Worm (Caenorhabditis elegans) whole organism, L2 larva: ENCODE results near the gene sri-2.

Experiments
- C34F6.9 ChIP-seq: fragments of 150-350 bp; optimal IDR thresholded peaks from 2 replicates; lab custom pipeline; 2014; ENCODE audit warnings: missing biosample characterization, missing genetic modification characterization
- F13H6.1 ChIP-seq: sonication (generic microtip); optimal IDR thresholded peaks from 2 replicates; lab custom pipeline; 2016; ENCODE audit warnings: missing genetic modification characterization, missing compliant biosample characterization
- R02D3.7 ChIP-seq: fragments of 150-350 bp; optimal IDR thresholded peaks from 2 replicates; lab custom pipeline; 2014; ENCODE audit warnings: missing biosample characterization, missing genetic modification characterization
- Y55F3AM.14 ChIP-seq: fragments of 200-800 bp; sonication (Bioruptor generic); optimal IDR thresholded peaks from 2 replicates; lab custom pipeline; 2018; ENCODE audit warnings: mild to moderate bottlenecking, missing genetic modification characterization, missing compliant biosample characterization
- aly-2 ChIP-seq: fragments of 150-350 bp; optimal IDR thresholded peaks from 2 replicates; lab custom pipeline; 2014; ENCODE audit warnings: missing biosample characterization, missing genetic modification characterization
- ama-1 ChIP-seq: fragments of 150-350 bp; optimal IDR thresholded peaks from 2 replicates; lab custom pipeline; 2018; ENCODE audit warnings: inconsistent platforms
- blmp-1 ChIP-seq: sonication (generic microtip); optimal IDR thresholded peaks from 2 replicates; lab custom pipeline; 2017; ENCODE audit warnings: missing genetic modification characterization, mild to moderate bottlenecking, missing compliant biosample characterization, antibody characterized with exemption, moderate library complexity; ENCODE audit not compliant: insufficient read depth
- ceh-16 ChIP-seq: fragments of 150-350 bp; optimal IDR thresholded peaks from 2 replicates; lab custom pipeline; 2014; ENCODE audit warnings: missing biosample characterization, missing genetic modification characterization
- ceh-82 ChIP-seq: fragments of 150-350 bp; optimal IDR thresholded peaks from 2 replicates; lab custom pipeline; 2014; ENCODE audit warnings: missing biosample characterization, missing genetic modification characterization
- crh-2 ChIP-seq: sonication (generic microtip); optimal IDR thresholded peaks from 2 replicates; lab custom pipeline; 2017; ENCODE audit warnings: missing biosample characterization, missing genetic modification characterization
- dmd-4 ChIP-seq: sonication (generic microtip); optimal IDR thresholded peaks from 2 replicates; lab custom pipeline; 2017; ENCODE audit warnings: missing biosample characterization, missing genetic modification characterization
- elt-1 ChIP-seq: fragments of 150-350 bp; optimal IDR thresholded peaks from 2 replicates; lab custom pipeline; 2014; ENCODE audit warnings: missing biosample characterization, missing genetic modification characterization
- fos-1 ChIP-seq: fragments of 150-350 bp; optimal IDR thresholded peaks from 2 replicates; lab custom pipeline; 2014; ENCODE audit warnings: missing biosample characterization, missing genetic modification characterization
- gmeb-1 ChIP-seq: fragments of 150-350 bp; optimal IDR thresholded peaks from 2 replicates; lab custom pipeline; 2014; ENCODE audit warnings: missing biosample characterization, missing genetic modification characterization
- lin-13 ChIP-seq: fragments of 150-350 bp; optimal IDR thresholded peaks from 2 replicates; lab custom pipeline; 2014; ENCODE audit warnings: missing biosample characterization, missing genetic modification reagents, missing genetic modification characterization
- lin-39 ChIP-seq: fragments of 150-350 bp; optimal IDR thresholded peaks from 2 replicates; lab custom pipeline; 2014; ENCODE audit warnings: missing biosample characterization, missing genetic modification reagents, missing genetic modification characterization
- lsy-2 ChIP-seq, 2 experiments: fragments of 150-350 bp in 1 of 2; sonication (generic microtip) in 1 of 2; optimal IDR thresholded peaks; 2 replicates each; lab custom pipeline; 2014 to 2017; ENCODE audit warnings: missing biosample characterization in 2 of 2, missing genetic modification characterization in 2 of 2
- mab-5 ChIP-seq: fragments of 150-350 bp; optimal IDR thresholded peaks from 2 replicates; lab custom pipeline; 2014; ENCODE audit warnings: missing biosample characterization, missing genetic modification characterization
- nhr-10 ChIP-seq: sonication (generic microtip); optimal IDR thresholded peaks from 2 replicates; lab custom pipeline; 2017; ENCODE audit warnings: missing biosample characterization, missing genetic modification characterization
- nhr-237 ChIP-seq: fragments of 150-350 bp; optimal IDR thresholded peaks from 2 replicates; lab custom pipeline; 2014; ENCODE audit warnings: missing biosample characterization, missing genetic modification characterization
- nhr-25 ChIP-seq: fragments of 150-350 bp; sonication (generic microtip); optimal IDR thresholded peaks from 3 replicates; lab custom pipeline; 2014; ENCODE audit warnings: missing biosample characterization, missing genetic modification characterization
- nhr-77 ChIP-seq: fragments of 150-350 bp; optimal IDR thresholded peaks from 2 replicates; lab custom pipeline; 2014; ENCODE audit warnings: missing biosample characterization, missing genetic modification characterization
- peb-1 ChIP-seq: fragments of 150-350 bp; optimal IDR thresholded peaks from 2 replicates; lab custom pipeline; 2014; ENCODE audit warnings: missing biosample characterization, missing genetic modification characterization
- skn-1 ChIP-seq: sonication (generic microtip); optimal IDR thresholded peaks from 2 replicates; lab custom pipeline; 2017; ENCODE audit warnings: missing biosample characterization, missing genetic modification characterization
- sma-3 ChIP-seq: sonication (generic microtip); optimal IDR thresholded peaks from 2 replicates; lab custom pipeline; 2016; ENCODE audit warnings: missing genetic modification reagents, missing genetic modification characterization, missing compliant biosample characterization
- sma-9 ChIP-seq, 2 experiments: fragments of 150-350 bp in 1 of 2; sonication (generic microtip) in 1 of 2; optimal IDR thresholded peaks; 2 replicates each; lab custom pipeline; 2014 to 2016; ENCODE audit warnings: missing genetic modification characterization in 2 of 2, mild to moderate bottlenecking in 1 of 2, missing biosample characterization in 1 of 2, missing compliant biosample characterization in 1 of 2, missing genetic modification reagents in 1 of 2, moderate library complexity in 1 of 2
- snpc-4 ChIP-seq: fragments of 150-350 bp; optimal IDR thresholded peaks from 2 replicates; lab custom pipeline; 2014; ENCODE audit warnings: missing biosample characterization, missing genetic modification characterization
- unc-55 ChIP-seq: fragments of 150-350 bp; sonication (generic microtip); optimal IDR thresholded peaks from 3 replicates; lab custom pipeline; 2014; ENCODE audit warnings: missing biosample characterization, missing genetic modification reagents, missing genetic modification characterization
- unc-62 ChIP-seq: fragments of 150-350 bp; optimal IDR thresholded peaks from 2 replicates; lab custom pipeline; 2014; ENCODE audit warnings: missing biosample characterization, missing genetic modification reagents, missing genetic modification characterization
- zag-1 ChIP-seq: fragments of 150-350 bp; optimal IDR thresholded peaks from 2 replicates; lab custom pipeline; 2014; ENCODE audit warnings: missing biosample characterization, missing genetic modification characterization
- ztf-4 ChIP-seq: fragments of 150-350 bp; optimal IDR thresholded peaks from 2 replicates; lab custom pipeline; 2014; ENCODE audit warnings: missing biosample characterization, missing genetic modification characterization

Gene sri-2

ce11 chrV:15982733-15983344, 17.8 kb upstream of the sri-2 start, which contains the start of the genes fbxa-99 and F36G9.13:
TSS of gene fbxa-99 (minus strand) at chrV:15982854.
TSS of gene F36G9.13 (plus strand) at chrV:15983294.
- TF ChIP-seq ztf-4 (no peak), snpc-4 (tag; lab: Kevin White, UChicago) (peak; percentile 56), peb-1 (tag; lab: Kevin White, UChicago) (no peak), fos-1 (tag; lab: Kevin White, UChicago) (peak; percentile 36), skn-1 (tag; lab: Kevin White, UChicago) (no peak)

DNA sequence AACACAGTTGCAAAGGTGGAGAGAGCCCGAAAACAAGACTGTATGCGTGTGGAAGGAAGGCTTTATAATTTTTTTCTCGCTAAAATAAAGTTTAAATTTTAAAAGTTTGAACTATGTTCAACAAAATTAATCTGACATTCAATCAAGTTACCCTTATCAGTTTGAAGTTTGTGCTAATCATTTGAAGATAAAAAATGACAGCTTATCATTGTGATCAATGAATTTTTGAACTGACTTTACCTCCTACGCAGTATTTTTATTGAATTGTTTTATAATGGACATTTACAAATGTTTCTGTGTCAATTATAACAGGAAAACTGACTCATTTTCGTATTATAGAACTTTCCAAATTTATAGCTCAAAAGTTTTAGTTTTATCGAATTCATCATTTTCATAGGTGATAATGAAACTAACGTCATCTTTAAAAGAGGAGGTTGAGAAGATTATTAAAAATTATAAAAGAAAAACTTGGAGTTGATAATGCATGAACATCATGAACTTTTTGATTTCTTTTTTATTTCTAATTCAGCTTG, 13.3 kb upstream of the sri-2 start, which contains the start of gene oac-20:
oac-20 (plus strand) TSS at position 483 of the 533 bp plus-strand sequence.
- TF ChIP-seq fos-1 (tag; lab: Kevin White, UChicago) (peak; percentile 76), unc-62 (GFP tag; lab: Kevin White, UChicago) (no peak)

- no peak for TF ChIP-seq F13H6.1
- TF ChIP-seq zag-1 = no peak
- TF ChIP-seq mab-5 = no peak
- no peak for TF ChIP-seq nhr-77 (tag; lab: Kevin White, UChicago)
- no peak for TF ChIP-seq ama-1 (lab: Kevin White, UChicago)
- TF ChIP-seq gmeb-1 (tag; lab: Kevin White, UChicago) = no peak
- no peak for TF ChIP-seq R02D3.7 (tag; lab: Kevin White, UChicago)
- no peak for TF ChIP-seq aly-2 (tag; lab: Kevin White, UChicago)
- TF ChIP-seq Y55F3AM.14 (GFP tag; lab: Kevin White, UChicago) = no peak
- TF ChIP-seq nhr-25 (tag; lab: Kevin White, UChicago) = no peak
- TF ChIP-seq peb-1 (tag; lab: Kevin White, UChicago) = no peak
- no peak for TF ChIP-seq lsy-2 (tag; optimal IDR thresholded peaks at IDR 0.05; lab: Kevin White, UChicago)
Measured at ce11 chrV:15975845-15976244, 10.8 kb upstream of the sri-2 start, which contains the start of gene clec-232. TSS of gene clec-232 (plus strand) at chrV:15976145.

- no peak for TF ChIP-seq snpc-4 (tag; lab: Kevin White, UChicago)
- TF ChIP-seq ama-1 (lab: Kevin White, UChicago) = no peak
- TF ChIP-seq crh-2 (tag; lab: Kevin White, UChicago) = no peak
- TF ChIP-seq unc-55 = no peak
- no peak for TF ChIP-seq R02D3.7 (tag; lab: Kevin White, UChicago)
- TF ChIP-seq skn-1 (tag; lab: Kevin White, UChicago) = no peak
- no peak for TF ChIP-seq lin-13
- no peak for TF ChIP-seq blmp-1 (tag; lab: Kevin White, UChicago)
- TF ChIP-seq lin-39 = no peak
- no peak for TF ChIP-seq nhr-237 (tag; lab: Kevin White, UChicago)
- no peak for TF ChIP-seq peb-1 (tag; lab: Kevin White, UChicago)
- TF ChIP-seq nhr-10 = no peak
- no peak for TF ChIP-seq ceh-82
- TF ChIP-seq C34F6.9 (tag; lab: Kevin White, UChicago) = no peak
- no peak for TF ChIP-seq Y55F3AM.14 (GFP tag; lab: Kevin White, UChicago)
- no peak for TF ChIP-seq ztf-4
- TF ChIP-seq sma-3 (GFP tag; lab: Kevin White, UChicago) = no peak
- TF ChIP-seq dmd-4 (tag; lab: Kevin White, UChicago) = no peak
- no peak for TF ChIP-seq fos-1 (tag; lab: Kevin White, UChicago)
Measured at ce11 chrV:15974836-15975235, 9.8 kb upstream of the sri-2 start, which contains the start of gene sru-22. TSS of gene sru-22 (minus strand) at chrV:15974936.

ce11 chrV:15972484-15972883, 7.5 kb upstream of the sri-2 start, which contains the start of gene sru-23:
TSS of gene sru-23 (minus strand) at chrV:15972584.
- TF ChIP-seq nhr-25 (tag; lab: Kevin White, UChicago) (no peak), elt-1 (no peak), ceh-16 (tag; lab: Kevin White, UChicago) (no peak), sma-9 (GFP tag; optimal IDR thresholded peaks at IDR 0.05; lab: Kevin White, UChicago) (no peak), sma-9 (tag; optimal IDR thresholded peaks at IDR 0.05; lab: Kevin White, UChicago) (no peak)
